Fruit fly (Drosophila melanogaster) whole organism, larva: ENCODE data around the gene CG15812.

Experiments used
- noc ChIP-seq: fragments of 200-800 bp; sonication (Bioruptor generic); optimal IDR thresholded peaks from 3 replicates; lab custom pipeline; 2019; ENCODE audit warnings: missing biosample characterization, mild to moderate bottlenecking, missing genetic modification characterization, moderate library complexity

Gene CG15812

dm6 chr3L:3186364-3186763 lies 26.6 kb downstream of the CG15812 start, which contains the start of gene CG32284:
Gene CG32284 (plus strand): TSS chr3L:3186664.
- no peak for TF ChIP-seq noc (tag; lab: Kevin White, UChicago)

- peak; percentile 39 for TF ChIP-seq noc (tag; lab: Kevin White, UChicago)
These were observed 27.5 kb downstream of the CG15812 start, which contains the start of gene CG14957 for dm6 chr3L:3187263-3187662. Gene CG14957 (plus strand): TSS chr3L:3187563.

dm6 chr3L:3189647-3190046 lies 29.9 kb downstream of the CG15812 start, which contains the start of the genes CG42525 and CG14958:
Gene CG42525 (minus strand): TSS chr3L:3189747.
Gene CG14958 (plus strand): TSS chr3L:3189978.
- TF ChIP-seq noc (tag; lab: Kevin White, UChicago) = no peak

- TF ChIP-seq noc (tag; lab: Kevin White, UChicago) = no peak
These were observed 32.6 kb downstream of the CG15812 start, which contains the start of gene CG14965 for dm6 chr3L:3192333-3192894. Gene CG14965 (minus strand): TSS chr3L:3192491.

dm6 chr3L:3192912-3193311 lies 33.1 kb downstream of the CG15812 start, which contains the start of gene Hsp83:
Gene Hsp83 (plus strand): TSS chr3L:3192969.
- TF ChIP-seq noc (tag; lab: Kevin White, UChicago) = peak; percentile 87

- TF ChIP-seq noc (tag; lab: Kevin White, UChicago) = peak; percentile 93
These were observed 34.3 kb downstream of the CG15812 start for dm6 chr3L:3194059-3194458.

- TF ChIP-seq noc (tag; lab: Kevin White, UChicago) = no peak
These were observed 37.7 kb downstream of the CG15812 start, which contains the start of gene CG14966 for dm6 chr3L:3197464-3197863. Gene CG14966 (minus strand): TSS chr3L:3197631.

dm6 chr3L:3198447-3199402 lies 38.9 kb downstream of the CG15812 start, which contains the start of the genes CG32276 and gry:
Gene CG32276 (minus strand): TSS chr3L:3199047.
Gene gry (plus strand): TSS chr3L:3199090.
- TF ChIP-seq noc (tag; lab: Kevin White, UChicago) = peak; percentile 82

dm6 chr3L:3203062-3203461 lies 43.3 kb downstream of the CG15812 start, which contains the start of gene CG32271:
Gene CG32271 (minus strand): TSS chr3L:3203162.
- no peak for TF ChIP-seq noc (tag; lab: Kevin White, UChicago)

dm6 chr3L:3204348-3204747 lies 44.6 kb downstream of the CG15812 start, which contains the start of gene CG33159:
Gene CG33159 (minus strand): TSS chr3L:3204448.
- TF ChIP-seq noc (tag; lab: Kevin White, UChicago) = no peak

dm6 chr3L:3205349-3205748 lies 45.6 kb downstream of the CG15812 start, which contains the start of gene CG32277:
Gene CG32277 (minus strand): TSS chr3L:3205449.
- no peak for TF ChIP-seq noc (tag; lab: Kevin White, UChicago)

- TF ChIP-seq noc (tag; lab: Kevin White, UChicago) = no peak
These were observed 46.5 kb downstream of the CG15812 start, which contains the start of gene CG33160 for dm6 chr3L:3206263-3206662. Gene CG33160 (minus strand): TSS chr3L:3206363.

dm6 chr3L:3208895-3209294 lies 49.1 kb downstream of the CG15812 start, which contains the start of the genes CG32269 and CG32270:
Gene CG32269 (minus strand): TSS chr3L:3208985.
Gene CG32270 (minus strand): TSS chr3L:3208985.
- no peak for TF ChIP-seq noc (tag; lab: Kevin White, UChicago)
